Worm (Caenorhabditis elegans) whole organism, young adult: ENCODE results near the gene fbxb-5.

ENCODE experiments used
- B0019.2 ChIP-seq: fragments of 200-800 bp; sonication (Bioruptor generic); conservative IDR thresholded peaks from 2 replicates; pipeline ENCODE4 v1.3.6; 2022; ENCODE audit warnings: missing genetic modification reagents, missing genetic modification characterization, missing compliant biosample characterization
- F10E7.11 ChIP-seq: sonication (generic microtip); optimal IDR thresholded peaks from 2 replicates; lab custom pipeline; 2017; ENCODE audit warnings: mild to moderate bottlenecking, missing genetic modification characterization, moderate library complexity, missing compliant biosample characterization
- F37B4.10 ChIP-seq: fragments of 200-800 bp; sonication (Bioruptor generic); IDR thresholded peaks from 2 replicates; pipeline ENCODE4 v1.3.6; 2022; ENCODE audit warnings: missing genetic modification characterization, missing compliant biosample characterization
- K12H6.12 ChIP-seq: fragments of 200-800 bp; sonication (Bioruptor generic); optimal IDR thresholded peaks from 2 replicates; lab custom pipeline; 2018; ENCODE audit warnings: mild to moderate bottlenecking, missing genetic modification characterization, missing compliant biosample characterization
- athp-1 ChIP-seq: sonication (generic microtip); optimal IDR thresholded peaks from 2 replicates; lab custom pipeline; 2017; ENCODE audit warnings: mild to moderate bottlenecking, missing genetic modification characterization, missing compliant biosample characterization
- efl-1 ChIP-seq: fragments of 150-350 bp; optimal IDR thresholded peaks from 2 replicates; lab custom pipeline; 2014; ENCODE audit warnings: missing biosample characterization, missing genetic modification reagents, missing genetic modification characterization
- hrde-1 ChIP-seq: sonication (generic microtip); optimal IDR thresholded peaks from 2 replicates; lab custom pipeline; 2016; ENCODE audit warnings: missing genetic modification characterization, mild to moderate bottlenecking, missing compliant biosample characterization, moderate library complexity, missing genotype, missing genetic modification reagents, borderline replicate concordance
- nfya-2 ChIP-seq: fragments of 200-800 bp; sonication (Bioruptor generic); IDR thresholded peaks from 2 replicates; pipeline ENCODE4 v1.3.6; 2022; ENCODE audit warnings: missing genetic modification reagents, missing genetic modification characterization, missing compliant biosample characterization
- nhr-90 ChIP-seq: sonication (generic microtip); optimal IDR thresholded peaks from 2 replicates; lab custom pipeline; 2016; ENCODE audit warnings: missing genotype, mild to moderate bottlenecking, missing genetic modification characterization, missing compliant biosample characterization
- snpc-4 ChIP-seq, 5 experiments: fragments of 150-350 bp in 1 of 5; sonication (generic microtip) in 4 of 5; optimal IDR thresholded peaks; 2 replicates each; lab custom pipeline; 2014 to 2018; ENCODE audit warnings: missing genetic modification characterization in 5 of 5, missing biosample characterization in 3 of 5, antibody characterized with exemption in 2 of 5, mild to moderate bottlenecking in 2 of 5, missing compliant biosample characterization in 2 of 5, missing genotype in 2 of 5, moderate library complexity in 2 of 5, missing genetic modification reagents in 1 of 5
- tbp1 ChIP-seq: fragments of 200-800 bp; sonication (Bioruptor generic); optimal IDR thresholded peaks from 2 replicates; lab custom pipeline; 2018; ENCODE audit warnings: mild to moderate bottlenecking, missing genetic modification characterization, missing compliant biosample characterization
- ztf-18 ChIP-seq: sonication (generic microtip); optimal IDR thresholded peaks from 2 replicates; lab custom pipeline; 2016; ENCODE audit warnings: missing genotype, mild to moderate bottlenecking, missing genetic modification characterization, missing compliant biosample characterization
- ztf-28 ChIP-seq: fragments of 200-800 bp; sonication (Bioruptor generic); IDR thresholded peaks from 2 replicates; pipeline ENCODE4 v1.3.6; 2022; ENCODE audit warnings: missing genetic modification reagents, missing genetic modification characterization, missing compliant biosample characterization

DNA sequence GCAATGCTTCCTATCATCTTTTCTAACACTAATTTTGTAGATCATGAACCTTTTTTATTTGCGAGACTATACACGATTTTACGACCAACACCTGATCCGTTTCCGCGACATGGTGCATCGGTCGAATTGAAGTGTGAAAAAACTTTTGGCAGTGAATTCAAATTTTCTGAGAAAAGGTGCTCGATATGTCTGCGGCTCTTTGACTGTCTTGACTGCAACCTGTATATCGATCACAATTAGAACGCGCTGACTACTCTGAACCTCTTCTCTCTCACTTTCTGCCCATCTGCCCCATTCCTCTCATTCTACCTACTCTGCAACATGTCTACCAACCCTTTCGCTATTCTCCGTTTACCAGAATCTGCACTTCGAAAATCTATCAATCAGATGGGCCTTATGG is 40.1 kb downstream of the fbxb-5 start, which contains the start of gene fbxb-26:
- TF ChIP-seq K12H6.12 (tag; lab: Kevin White, UChicago) = no peak
- TF ChIP-seq athp-1 (tag; lab: Kevin White, UChicago) = no peak
- no peak for TF ChIP-seq hrde-1 (tag; lab: Kevin White, UChicago)
- no peak for TF ChIP-seq efl-1 (GFP tag; lab: Kevin White, UChicago)
- no peak for TF ChIP-seq tbp1
- no peak for TF ChIP-seq F10E7.11
- no peak for TF ChIP-seq nhr-90
- TF ChIP-seq snpc-4 (GFP tag; optimal IDR thresholded peaks at IDR 0.05; lab: Kevin White, UChicago) = no peak
- no peak for TF ChIP-seq snpc-4 (tag; optimal IDR thresholded peaks at IDR 0.05; lab: Kevin White, UChicago)
- TF ChIP-seq B0019.2 (GFP tag; lab: Robert Waterston, UW) = no peak
- TF ChIP-seq ztf-18 (tag; lab: Kevin White, UChicago) = no peak
- no peak for TF ChIP-seq ztf-28 (GFP tag; lab: Robert Waterston, UW)
- no peak for TF ChIP-seq F37B4.10 (GFP tag; lab: Robert Waterston, UW)
- TF ChIP-seq nfya-2 (GFP tag; lab: Robert Waterston, UW) = no peak
